Fruit fly (Drosophila melanogaster): ENCODE results near the gene Snap24.

Snap24 gene

dm6 chr3R:9800644-9801330 lies 37.8 kb upstream of the Snap24 start, which contains the start of the genes CG9467 and CG8526 (continued):
- peak; percentile 23; the same call in 1 of the 3 replicates for TF ChIP-seq mld (GFP tag; IDR thresholded peaks at IDR 0.05; ENCODE audit: partially characterized antibody)
- peak; percentile 69 for TF ChIP-seq CG32532 (GFP tag; IDR thresholded peaks at IDR 0.05)
- TF ChIP-seq CG10431 (GFP tag; optimal IDR thresholded peaks at IDR 0.05): no peak
- TF ChIP-seq grn (GFP tag; optimal IDR thresholded peaks at IDR 0.05): no peak
- TF ChIP-seq otp (GFP tag; IDR thresholded peaks at IDR 0.05): 0 out of 3 replicates have a peak, but pooled peaks have one; percentile 26
- TF ChIP-seq CG9215 (GFP tag; IDR thresholded peaks at IDR 0.05): peak; percentile 78
- no peak for TF ChIP-seq CG17568 (GFP tag; optimal IDR thresholded peaks at IDR 0.05)
- TF ChIP-seq CG7271 (tag; optimal IDR thresholded peaks at IDR 0.05): no peak
- TF ChIP-seq crp (GFP tag; optimal IDR thresholded peaks at IDR 0.05): peak in 1 of 2 experiments; percentile 15
- no peak for TF ChIP-seq scrt (GFP tag; optimal IDR thresholded peaks at IDR 0.05)
- no peak for TF ChIP-seq disco-r (GFP tag; optimal IDR thresholded peaks at IDR 0.05)
- TF ChIP-seq CG15073 (GFP tag; optimal IDR thresholded peaks at IDR 0.05): peak; percentile 54
- peak; percentile 52; the same call in 2 of the 3 replicates for TF ChIP-seq croc (GFP tag; conservative IDR thresholded peaks at IDR 0.05)
- TF ChIP-seq knrl (GFP tag; IDR thresholded peaks at IDR 0.05; ENCODE audit: partially characterized antibody): peak; percentile 89
- TF ChIP-seq CG4282 (GFP tag; optimal IDR thresholded peaks at IDR 0.05): no peak
- no peak for TF ChIP-seq ato (GFP tag; IDR thresholded peaks at IDR 0.05; ENCODE audit: partially characterized antibody)
- TF ChIP-seq CG18262 (tag; optimal IDR thresholded peaks at IDR 0.05): peak; percentile 69
- peak; percentile 66 for TF ChIP-seq Lhr (GFP tag; optimal IDR thresholded peaks at IDR 0.05)
- TF ChIP-seq CG12744 (GFP tag; optimal IDR thresholded peaks at IDR 0.05): no peak
- peak; percentile 53 for TF ChIP-seq Fer3 (tag; optimal IDR thresholded peaks at IDR 0.05)
- peak; percentile 84 for TF ChIP-seq CG13287 (GFP tag; IDR thresholded peaks at IDR 0.05; ENCODE audit: partially characterized antibody)
- TF ChIP-seq fu2 (GFP tag; optimal IDR thresholded peaks at IDR 0.05): no peak
- TF ChIP-seq CG4617 (GFP tag; optimal IDR thresholded peaks at IDR 0.05; ENCODE audit: borderline replicate concordance): peak; percentile 80
- TF ChIP-seq Pdp1 (GFP tag; optimal IDR thresholded peaks at IDR 0.05): no peak
- peak; percentile 49; the same call in 2 of the 3 replicates for TF ChIP-seq CG7963 (GFP tag; IDR thresholded peaks at IDR 0.05; ENCODE audit: partially characterized antibody)
- TF ChIP-seq sug (tag; optimal IDR thresholded peaks at IDR 0.05): peak; percentile 100
- TF ChIP-seq dpn (GFP tag; optimal IDR thresholded peaks at IDR 0.05): peak; percentile 52 to 71
- TF ChIP-seq cad (GFP tag; optimal IDR thresholded peaks at IDR 0.05): no peak
- no peak; the same call in 1 of the 2 replicates for TF ChIP-seq Adf1 (GFP tag; IDR thresholded peaks at IDR 0.05)
- TF ChIP-seq CG18599 (GFP tag; optimal IDR thresholded peaks at IDR 0.05): no peak
- no peak for TF ChIP-seq CG10321 (GFP tag; IDR thresholded peaks at IDR 0.05)
- TF ChIP-seq Eip74EF (GFP tag; optimal IDR thresholded peaks at IDR 0.05): no peak
- peak; percentile 25 for TF ChIP-seq CG18476 (GFP tag; optimal IDR thresholded peaks at IDR 0.05)
- TF ChIP-seq fd102C (GFP tag; optimal IDR thresholded peaks at IDR 0.05): no peak
- no peak for TF ChIP-seq CG16863 (GFP tag; optimal IDR thresholded peaks at IDR 0.05)
- TF ChIP-seq CG8089 (GFP tag; optimal IDR thresholded peaks at IDR 0.05): no peak
- TF ChIP-seq NFAT (GFP tag; IDR thresholded peaks at IDR 0.05): peak; percentile 64
- peak; percentile 5 for TF ChIP-seq Mad (GFP tag; optimal IDR thresholded peaks at IDR 0.05)
- TF ChIP-seq tin (GFP tag; optimal IDR thresholded peaks at IDR 0.05): peak; percentile 76
- TF ChIP-seq Ada2b (GFP tag; IDR thresholded peaks at IDR 0.05): 0 out of 2 replicates have a peak, but pooled peaks have one; percentile 8
- no peak for TF ChIP-seq CG11398 (GFP tag; optimal IDR thresholded peaks at IDR 0.05)
- TF ChIP-seq CG6854 (GFP tag; optimal IDR thresholded peaks at IDR 0.05): no peak
- TF ChIP-seq lov (optimal IDR thresholded peaks at IDR 0.05): no peak
- TF ChIP-seq lov (GFP tag; IDR thresholded peaks at IDR 0.05): no peak
- peak; percentile 53 for TF ChIP-seq Fer1 (GFP tag; optimal IDR thresholded peaks at IDR 0.05)
- TF ChIP-seq MESR4 (GFP tag; optimal IDR thresholded peaks at IDR 0.05): peak; percentile 86
- no peak for TF ChIP-seq B-H2 (GFP tag; optimal IDR thresholded peaks at IDR 0.05)
- TF ChIP-seq CG3163 (GFP tag; optimal IDR thresholded peaks at IDR 0.05): no peak
- no peak for TF ChIP-seq btn (GFP tag; optimal IDR thresholded peaks at IDR 0.05)

Measured in whole organism, embryonic.